Worm (Caenorhabditis elegans) whole organism, mixed stage, embryonic: ENCODE results near the gene H38K22.7.
A peak's percentile ranks its signal among the peaks of the same experiment; 100 is the strongest.
"Not testable (repeated sequence)": the region's sequence is repeated elsewhere in the genome, so short reads cannot be mapped to it uniquely, and the experiment has no call there.

Experiments used
- lin-32 ChIP-seq: fragments of 200-800 bp; sonication (Bioruptor generic); optimal IDR thresholded peaks from 2 replicates; lab custom pipeline; 2018; ENCODE audit warnings: mild to moderate bottlenecking, missing genetic modification characterization, missing compliant biosample characterization
- lsy-2 ChIP-seq: fragments of 150-350 bp; optimal IDR thresholded peaks from 2 replicates; lab custom pipeline; 2014; ENCODE audit warnings: missing biosample characterization, missing genetic modification characterization
- nhr-237 ChIP-seq: fragments of 150-350 bp; optimal IDR thresholded peaks from 2 replicates; lab custom pipeline; 2014; ENCODE audit warnings: missing biosample characterization, missing genetic modification characterization
- pha-4 ChIP-seq: fragments of 150-350 bp; optimal IDR thresholded peaks from 2 replicates; lab custom pipeline; 2018; ENCODE audit warnings: missing biosample characterization, missing genetic modification reagents, missing genetic modification characterization
- sem-2 ChIP-seq: fragments of 200-800 bp; sonication (Bioruptor generic); optimal IDR thresholded peaks from 2 replicates; lab custom pipeline; 2018; ENCODE audit warnings: mild to moderate bottlenecking, missing genetic modification characterization, missing compliant biosample characterization

- TF ChIP-seq pha-4, nhr-237 (tag; lab: Kevin White, UChicago): not testable (repeated sequence)
- TF ChIP-seq lsy-2 (tag; lab: Kevin White, UChicago) (peak; percentile 7), sem-2 (GFP tag; lab: Kevin White, UChicago) (peak; percentile 50), lin-32 (GFP tag; lab: Kevin White, UChicago) (peak; percentile 32)
Observed at ce11 chrIII:4369381-4369809, 47.9 kb downstream of the H38K22.7 start.
